Fruit fly (Drosophila melanogaster) whole organism, larva: Measurements from ENCODE around the gene Bgb.
A peak's percentile ranks its signal among the peaks of the same experiment; 100 is the strongest.

ENCODE experiments used
- noc ChIP-seq: fragments of 200-800 bp; sonication (Bioruptor generic); optimal IDR thresholded peaks from 3 replicates; lab custom pipeline; 2019; ENCODE audit warnings: missing biosample characterization, mild to moderate bottlenecking, missing genetic modification characterization, moderate library complexity

Gene Bgb

DNA sequence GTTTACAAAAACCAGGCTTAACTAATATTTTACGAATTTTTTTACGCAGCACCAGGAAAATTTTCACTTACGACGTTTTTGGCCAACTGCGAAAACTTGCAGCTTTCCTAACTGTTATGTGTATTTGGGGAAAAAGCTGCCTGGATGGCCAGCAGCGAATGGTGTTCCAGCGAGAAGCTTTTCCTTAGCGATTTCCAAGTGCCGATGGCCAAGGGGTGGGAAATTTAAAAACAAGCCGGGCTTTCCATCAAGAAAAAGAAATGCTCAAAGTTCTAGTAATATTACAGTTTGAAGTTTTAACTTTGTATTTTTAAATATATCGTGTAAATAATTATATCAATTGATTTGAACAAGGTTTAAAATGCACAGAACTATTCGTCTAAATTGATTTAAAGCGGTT is 1.9 kb upstream of the Bgb start, which contains the start of gene nSyb:
Gene nSyb, minus strand, starts transcription at position 101 of the 400 bp plus-strand sequence.
- no peak for TF ChIP-seq noc (tag; lab: Kevin White, UChicago)

DNA sequence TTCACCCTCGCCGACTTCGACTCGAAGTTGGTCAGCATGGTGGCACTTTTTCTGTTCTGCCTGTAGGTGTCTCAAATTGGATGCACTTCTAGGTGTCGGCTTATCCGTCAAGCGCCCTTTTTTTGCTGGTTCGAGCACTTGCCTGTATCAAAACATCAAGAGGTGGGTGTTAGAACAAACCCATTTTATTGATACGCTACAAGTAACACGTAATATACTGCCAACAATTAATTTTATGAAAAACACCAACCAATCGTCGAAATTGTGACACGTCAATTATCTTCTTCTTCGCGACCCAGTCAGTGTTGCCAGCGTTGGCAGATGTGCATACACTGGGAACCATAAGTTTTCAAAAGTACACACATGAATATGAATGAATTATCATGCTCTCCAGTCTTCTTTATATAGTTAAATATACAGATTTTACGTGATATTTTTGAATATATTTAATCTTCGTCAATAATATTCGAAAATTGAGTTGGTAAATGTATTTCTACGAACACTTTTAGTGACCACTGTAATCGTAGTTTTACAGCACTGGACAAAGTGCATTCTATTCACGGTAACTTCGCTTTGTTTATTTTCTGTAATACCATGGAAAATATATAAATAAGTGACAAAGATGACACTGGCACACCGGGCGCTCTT is 5.5 kb downstream of the Bgb start, which contains the start of the genes alphaCOP and CG13919:
Gene alphaCOP, minus strand, starts transcription at position 280 of the 648 bp plus-strand sequence.
Gene CG13919, plus strand, starts transcription at position 548 of the 648 bp plus-strand sequence.
- TF ChIP-seq noc (tag; lab: Kevin White, UChicago): peak; percentile 90

DNA sequence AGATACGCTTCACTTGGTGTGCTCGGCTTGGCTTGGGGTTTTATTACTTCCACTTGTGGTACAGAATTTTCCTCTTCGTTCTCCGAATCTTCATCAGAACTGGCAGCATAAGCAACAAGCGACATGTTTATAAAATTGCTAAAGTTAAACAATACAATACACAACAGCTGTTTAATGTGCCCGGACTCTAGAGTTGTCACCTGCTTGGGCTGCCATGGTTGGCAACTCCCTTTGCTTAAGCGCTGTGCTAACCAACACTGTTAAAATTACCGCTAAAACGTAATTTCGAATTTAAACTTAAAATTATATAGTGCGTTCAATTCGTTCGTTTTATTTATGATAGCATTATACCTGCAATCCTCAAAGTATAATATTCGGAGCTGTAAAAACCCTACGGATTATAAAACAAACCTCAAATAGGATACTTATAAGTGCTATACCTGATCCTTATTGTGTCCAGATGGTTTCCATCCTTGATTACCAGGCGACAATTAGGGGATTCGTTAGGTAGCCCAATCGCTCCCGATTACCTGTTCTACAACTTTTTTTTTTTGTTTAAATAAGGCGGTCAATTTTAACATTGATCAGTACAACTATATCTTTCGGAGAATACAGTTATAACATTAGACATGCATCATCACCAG is 7.9 kb downstream of the Bgb start, which contains the start of the genes CG17249 and Bro:
Gene CG17249, minus strand, starts transcription at position 189 of the 644 bp plus-strand sequence.
Gene Bro, plus strand, starts transcription at position 594 of the 644 bp plus-strand sequence.
- TF ChIP-seq noc (tag; lab: Kevin White, UChicago): no peak

DNA sequence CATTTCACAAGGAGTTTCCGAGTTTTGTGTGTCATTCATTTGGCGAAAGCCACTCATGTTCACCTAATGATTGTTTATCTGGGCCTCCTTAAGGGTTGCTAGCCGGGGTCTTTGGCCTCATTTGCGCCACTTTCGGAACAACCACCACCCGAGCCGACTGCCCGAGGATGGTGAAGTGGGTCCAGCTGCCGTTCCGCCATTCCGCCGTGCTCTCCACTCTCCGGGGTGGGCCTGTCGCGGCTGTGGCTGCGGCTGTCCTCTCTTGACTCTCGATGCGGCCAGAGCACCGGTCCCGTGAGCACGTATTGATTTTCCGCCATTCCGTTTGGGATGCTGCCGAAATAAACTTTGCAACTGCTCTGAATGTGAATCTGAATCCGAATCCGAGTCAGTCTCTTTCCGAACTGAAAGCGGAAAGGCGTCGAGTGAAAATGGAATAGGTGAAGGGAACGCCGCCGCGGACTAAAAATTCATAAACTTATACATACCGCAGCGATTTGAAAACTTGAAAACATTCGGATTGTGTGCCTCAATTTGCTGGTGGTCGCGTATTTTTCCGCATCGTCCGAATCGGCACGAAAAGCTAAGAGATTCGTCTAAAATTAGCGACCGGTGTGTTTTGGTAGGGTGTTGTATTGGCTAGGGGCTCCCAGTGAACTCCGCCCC is 9.3 kb downstream of the Bgb start, which contains the start of gene CG13920:
Gene CG13920, plus strand, starts transcription at position 255 of the 666 bp plus-strand sequence.
- no peak for TF ChIP-seq noc (tag; lab: Kevin White, UChicago)

DNA sequence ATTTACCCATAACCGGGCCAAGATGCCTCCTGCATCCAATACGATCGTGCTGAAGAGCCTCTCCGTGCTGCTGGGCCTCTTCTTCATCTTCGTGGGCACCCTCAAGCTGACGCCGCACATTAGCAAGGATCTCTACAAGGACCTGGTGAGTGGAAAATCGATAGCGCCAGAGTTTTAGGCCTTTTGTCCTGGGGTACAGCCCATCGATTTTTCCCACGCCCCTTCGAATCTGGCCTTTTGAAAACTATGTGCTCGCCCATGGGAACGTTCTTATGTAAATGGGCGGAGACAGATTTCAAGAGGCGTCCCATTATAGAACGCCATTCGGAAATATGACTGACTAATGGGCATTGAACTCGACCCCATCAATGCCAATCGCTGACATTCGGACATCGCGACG is 9.9 kb downstream of the Bgb start:
- TF ChIP-seq noc (tag; lab: Kevin White, UChicago): no peak

DNA sequence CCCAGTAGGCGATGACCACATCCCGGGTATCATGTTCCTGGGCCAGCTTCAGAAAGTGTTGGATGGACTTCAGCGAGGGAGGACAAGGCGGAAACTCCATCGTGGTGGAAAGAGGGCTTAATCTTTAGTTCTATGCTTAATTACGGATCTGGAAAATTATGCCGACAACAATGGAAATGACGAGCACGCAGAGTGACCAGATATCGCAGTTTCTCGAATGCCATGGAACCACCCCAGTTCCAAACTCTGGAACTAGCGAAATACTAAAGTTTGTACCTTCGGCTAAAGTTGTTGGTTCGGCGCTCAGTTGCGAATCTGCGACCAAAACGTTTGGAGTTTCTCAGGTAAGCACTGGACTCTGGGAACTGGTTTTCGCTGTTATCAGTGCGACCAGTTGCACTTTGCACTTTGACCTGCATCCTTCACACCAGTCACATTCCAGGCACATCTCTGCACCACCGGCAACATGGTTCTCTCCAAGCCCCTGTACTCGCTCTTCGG is 13.2 kb downstream of the Bgb start, which contains the start of the genes CG7970 and Vta1:
Gene CG7970, plus strand, starts transcription at position 51 of the 501 bp plus-strand sequence.
Gene Vta1, minus strand, starts transcription at position 201 of the 501 bp plus-strand sequence.
- no peak for TF ChIP-seq noc (tag; lab: Kevin White, UChicago)

DNA sequence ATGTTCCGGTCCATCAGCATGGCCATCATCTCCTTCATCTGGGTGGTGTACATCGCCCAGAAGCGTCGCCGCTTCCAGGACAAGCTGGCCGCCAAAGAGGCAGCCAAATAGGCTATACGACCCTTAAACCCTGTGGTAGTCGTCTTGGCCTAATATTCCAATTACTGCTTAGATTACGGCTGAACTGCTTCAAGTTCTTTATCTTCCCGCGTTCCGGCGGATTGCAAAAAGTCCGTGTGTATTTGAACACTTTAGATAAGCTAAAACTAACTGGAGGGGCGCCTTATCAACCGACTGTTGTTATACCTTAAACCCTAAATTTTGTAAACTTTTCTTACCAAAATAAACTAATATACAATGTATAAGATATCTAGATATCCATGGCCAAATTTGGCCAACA is 14.2 kb downstream of the Bgb start:
- no peak for TF ChIP-seq noc (tag; lab: Kevin White, UChicago)

DNA sequence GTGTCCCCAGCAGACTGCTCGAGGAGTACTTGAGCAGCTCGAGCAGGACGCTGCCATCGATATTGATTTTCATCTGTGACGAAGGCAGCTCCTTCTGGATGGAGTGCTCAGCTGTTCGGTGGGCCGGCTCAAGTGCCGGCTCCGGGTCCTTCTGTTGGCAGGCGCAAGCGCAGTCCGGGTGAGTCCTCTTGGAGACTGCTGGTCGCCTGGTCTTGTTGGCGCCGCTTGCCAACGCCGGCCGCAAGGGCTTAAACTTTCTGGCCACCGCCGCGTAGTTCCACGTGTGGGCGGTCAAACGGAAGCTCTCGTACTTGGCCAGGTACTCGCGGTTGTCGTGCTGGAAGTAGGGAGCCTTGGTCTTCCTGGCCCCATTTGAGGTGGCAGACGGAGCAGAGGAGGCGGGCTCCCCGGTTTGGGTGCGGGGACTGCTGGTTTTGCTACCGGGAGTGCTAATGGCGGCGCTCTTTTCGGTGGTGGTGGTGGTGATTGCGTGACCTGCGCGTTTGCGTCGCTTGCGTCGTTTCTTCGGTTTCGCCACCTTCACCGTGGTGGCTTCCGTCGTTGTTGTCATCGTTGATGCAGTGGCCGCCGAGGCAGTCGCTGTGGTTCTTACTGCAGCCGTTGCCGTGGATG is 22.3 kb downstream of the Bgb start:
- TF ChIP-seq noc (tag; lab: Kevin White, UChicago): no peak

DNA sequence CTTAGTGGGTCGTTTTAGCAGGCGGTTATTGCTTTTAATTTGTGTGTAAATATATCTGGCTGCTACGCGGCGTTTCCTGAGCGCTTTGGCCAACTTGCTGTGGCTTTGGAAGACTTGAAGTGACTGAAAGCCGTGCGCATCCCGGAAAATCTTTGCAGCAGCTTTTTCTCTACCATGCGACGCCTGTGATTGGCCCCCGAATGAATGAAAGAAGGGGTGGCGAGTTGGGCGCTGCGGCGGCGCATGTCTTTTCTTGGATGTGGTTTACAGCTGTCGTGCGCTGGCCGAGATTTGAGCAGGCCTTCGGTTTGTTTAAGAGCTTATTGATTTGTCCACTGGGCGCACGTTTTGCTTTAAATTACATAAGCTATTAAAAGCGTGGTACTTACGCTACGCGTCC is 24.0 kb downstream of the Bgb start:
- TF ChIP-seq noc (tag; lab: Kevin White, UChicago): no peak

DNA sequence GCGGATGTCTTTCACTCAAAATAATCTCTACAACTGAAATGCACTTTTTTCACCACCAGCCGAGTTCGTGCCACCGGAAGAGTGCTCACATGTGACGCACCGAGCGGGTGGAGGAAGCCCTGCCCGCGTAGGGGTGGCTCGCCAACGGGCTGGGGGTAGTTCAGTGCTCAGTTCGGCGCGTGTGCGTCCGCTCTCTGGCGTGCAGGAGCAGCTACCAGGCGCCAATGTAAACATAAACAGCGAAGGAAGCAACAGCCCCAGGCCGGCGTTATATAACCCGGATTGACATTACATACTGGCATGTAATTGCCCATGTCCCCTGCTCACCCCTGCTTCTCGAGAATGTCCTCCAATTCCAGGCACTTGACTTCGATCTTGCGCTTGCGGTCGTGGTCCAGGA is 24.7 kb downstream of the Bgb start:
- TF ChIP-seq noc (tag; lab: Kevin White, UChicago): no peak

DNA sequence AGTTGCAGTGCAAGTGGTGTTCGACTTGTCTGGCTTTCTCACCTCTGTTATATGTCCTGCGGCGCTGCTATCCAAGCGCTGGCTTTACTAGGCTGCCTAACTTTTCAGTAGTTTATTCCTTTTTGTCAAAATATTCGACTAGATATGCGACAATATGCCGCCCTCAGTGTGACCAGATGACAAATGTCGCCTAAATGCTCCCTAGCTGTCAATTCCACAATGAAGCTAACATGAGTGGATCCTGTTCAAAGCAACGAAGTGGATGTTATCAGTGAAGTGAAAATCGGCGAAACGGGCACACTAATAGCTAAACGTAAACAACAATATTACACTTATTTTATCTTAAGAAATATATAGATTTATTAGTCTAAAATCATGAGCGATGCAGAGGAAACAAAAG is 25.4 kb downstream of the Bgb start, which contains the start of the genes Srrm234 and CG7974:
Gene Srrm234, minus strand, starts transcription at position 189 of the 400 bp plus-strand sequence.
Gene CG7974, plus strand, starts transcription at position 263 of the 400 bp plus-strand sequence.
- TF ChIP-seq noc (tag; lab: Kevin White, UChicago): no peak

DNA sequence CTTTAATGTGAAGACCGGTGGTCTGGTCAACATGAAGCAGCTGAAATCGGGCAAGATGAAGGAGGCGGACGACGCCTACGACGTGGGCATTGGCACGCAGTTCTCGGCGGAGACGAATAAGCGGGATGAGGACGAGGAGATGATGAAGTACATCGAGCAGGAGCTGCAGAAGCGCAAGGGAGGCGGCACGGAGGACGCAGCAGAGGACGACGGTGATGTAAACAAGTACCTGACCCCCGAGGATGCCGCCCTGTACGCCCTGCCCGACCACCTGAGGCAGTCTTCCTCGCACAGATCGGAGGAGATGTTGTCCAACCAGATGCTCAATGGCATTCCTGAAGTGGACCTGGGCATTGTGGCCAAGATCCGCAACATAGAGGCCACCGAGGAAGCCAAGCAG is 26.0 kb downstream of the Bgb start:
- no peak for TF ChIP-seq noc (tag; lab: Kevin White, UChicago)

DNA sequence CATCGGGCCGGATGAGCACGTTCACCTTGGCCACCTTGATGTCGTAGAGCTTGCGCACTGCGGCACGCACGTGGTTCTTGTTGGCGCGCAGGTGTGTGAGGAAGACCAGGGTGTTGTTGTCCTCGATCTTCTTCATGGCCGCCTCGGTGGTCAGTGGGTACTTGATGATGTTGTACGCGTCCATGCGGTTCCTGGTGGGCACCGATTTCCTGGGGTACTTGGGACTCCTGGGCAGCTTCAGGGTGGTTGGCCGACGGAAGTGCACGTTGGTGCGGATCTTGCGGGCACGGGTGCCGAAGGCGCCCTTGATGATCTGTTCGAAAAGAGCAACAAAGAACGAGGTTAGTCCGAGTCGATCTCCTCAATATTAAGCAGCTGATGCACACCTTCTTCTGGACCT is 27.9 kb downstream of the Bgb start:
- TF ChIP-seq noc (tag; lab: Kevin White, UChicago): no peak

DNA sequence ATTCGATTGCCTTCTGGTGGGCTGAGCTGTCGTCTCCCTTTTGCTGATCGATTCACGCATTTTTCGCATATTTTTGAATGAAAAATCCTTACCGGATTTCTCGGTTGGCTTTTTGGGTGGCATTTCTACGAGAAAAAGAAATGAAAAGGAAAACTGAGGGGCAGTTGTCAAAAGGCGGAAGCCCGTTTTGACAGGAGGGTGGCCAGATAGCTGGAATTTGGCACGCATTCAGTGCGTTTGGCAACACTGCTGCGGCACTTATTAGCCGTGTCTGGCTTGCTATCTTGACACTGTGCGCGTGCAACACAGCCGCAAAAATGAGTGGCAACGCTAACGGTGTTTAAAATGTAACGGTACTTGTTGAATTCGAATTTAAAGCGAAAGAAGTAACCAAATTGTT is 29.0 kb downstream of the Bgb start, which contains the start of gene RpL23A:
Gene RpL23A, minus strand, starts transcription at position 151 of the 400 bp plus-strand sequence.
- TF ChIP-seq noc (tag; lab: Kevin White, UChicago): peak; percentile 78

DNA sequence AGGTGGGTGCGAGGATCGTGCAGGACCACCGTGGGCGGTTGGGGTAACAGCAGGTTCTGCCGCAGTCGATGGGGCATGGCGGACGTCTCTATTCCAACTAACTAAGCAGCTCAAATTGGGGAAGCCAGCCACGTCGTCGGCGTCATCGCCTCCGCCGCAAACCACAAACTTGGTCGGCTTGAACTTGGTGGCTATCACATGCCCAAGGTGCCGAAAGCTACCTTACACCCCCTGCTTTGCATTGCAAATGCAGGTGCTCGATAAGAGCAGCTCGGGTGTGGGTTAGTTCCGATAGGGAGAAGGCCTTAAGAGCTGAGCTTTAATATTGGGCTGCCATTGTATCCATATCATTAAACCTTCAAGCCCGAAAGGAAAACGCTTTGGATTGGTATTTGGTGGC is 30.5 kb downstream of the Bgb start, which contains the start of gene RabX5:
Gene RabX5, minus strand, starts transcription at position 101 of the 400 bp plus-strand sequence.
- TF ChIP-seq noc (tag; lab: Kevin White, UChicago): no peak
